Fruit fly (Drosophila melanogaster) Kc167 (cell line): Measurements from ENCODE around the gene Ilp6.

Experiments
- Myc ChIP-seq: fragments of >200 bp; optimal IDR thresholded peaks from 2 replicates; lab custom pipeline; 2017; ENCODE audit warnings: missing external identifiers
- Sin3A ChIP-seq: fragments of >200 bp; optimal IDR thresholded peaks from 2 replicates; lab custom pipeline; 2018; ENCODE audit warnings: missing external identifiers
- h ChIP-seq: fragments of >200 bp; optimal IDR thresholded peaks from 3 replicates; lab custom pipeline; 2018; ENCODE audit warnings: missing external identifiers
- insv ChIP-seq: fragments of >200 bp; optimal IDR thresholded peaks from 3 replicates; lab custom pipeline; 2018; ENCODE audit warnings: missing external identifiers
- psq ChIP-seq: fragments of >200 bp; optimal IDR thresholded peaks from 2 replicates; lab custom pipeline; 2017; ENCODE audit warnings: missing external identifiers
- ttk ChIP-seq: sonication (Bioruptor generic); optimal IDR thresholded peaks from 2 replicates; lab custom pipeline; 2017; ENCODE audit warnings: missing external identifiers

DNA sequence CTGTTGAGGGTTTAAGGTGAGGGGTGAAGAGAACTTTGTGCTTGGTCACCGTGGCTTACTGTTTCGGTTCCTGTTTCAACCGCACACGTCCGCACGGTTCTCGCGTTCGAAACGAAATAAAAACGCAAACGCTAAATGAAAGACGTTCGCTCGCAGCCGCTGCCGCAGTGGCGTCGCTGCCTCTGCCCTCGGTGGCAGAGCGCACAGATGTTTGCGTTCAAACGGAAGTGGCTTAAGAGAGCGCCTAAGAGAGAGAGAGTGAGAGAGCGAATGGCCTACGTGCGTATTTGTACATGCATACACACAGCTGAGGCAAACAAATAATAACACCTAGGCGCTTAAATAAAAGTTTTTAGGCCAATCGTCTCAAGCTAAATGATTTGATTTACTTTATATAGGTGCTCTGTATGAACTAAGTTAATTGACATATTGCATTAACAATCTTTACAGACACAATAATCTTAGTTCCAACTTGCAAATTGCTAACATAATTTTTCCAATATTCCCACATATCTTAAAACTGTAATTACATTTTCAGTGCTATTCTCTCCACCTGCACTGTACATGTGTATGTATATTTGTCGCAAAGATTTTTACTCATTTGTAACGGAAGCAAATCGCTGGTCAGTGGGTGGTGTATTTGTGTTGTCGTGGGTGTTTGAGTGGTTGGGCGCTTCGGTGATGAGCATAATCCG is 41.0 kb downstream of the Ilp6 start, which contains the start of gene CG2865:
- TF ChIP-seq Sin3A (no peak), insv (lab: Kevin White, UChicago) (no peak), psq (lab: Kevin White, UChicago) (no peak), Myc (lab: Kevin White, UChicago) (no peak), h (lab: Kevin White, UChicago) (no peak), ttk (lab: Kevin White, UChicago) (no peak)
